Fruit fly (Drosophila melanogaster): ENCODE data around the gene CG12375.
A peak's percentile ranks its signal among the peaks of the same experiment; 100 is the strongest.

DNA sequence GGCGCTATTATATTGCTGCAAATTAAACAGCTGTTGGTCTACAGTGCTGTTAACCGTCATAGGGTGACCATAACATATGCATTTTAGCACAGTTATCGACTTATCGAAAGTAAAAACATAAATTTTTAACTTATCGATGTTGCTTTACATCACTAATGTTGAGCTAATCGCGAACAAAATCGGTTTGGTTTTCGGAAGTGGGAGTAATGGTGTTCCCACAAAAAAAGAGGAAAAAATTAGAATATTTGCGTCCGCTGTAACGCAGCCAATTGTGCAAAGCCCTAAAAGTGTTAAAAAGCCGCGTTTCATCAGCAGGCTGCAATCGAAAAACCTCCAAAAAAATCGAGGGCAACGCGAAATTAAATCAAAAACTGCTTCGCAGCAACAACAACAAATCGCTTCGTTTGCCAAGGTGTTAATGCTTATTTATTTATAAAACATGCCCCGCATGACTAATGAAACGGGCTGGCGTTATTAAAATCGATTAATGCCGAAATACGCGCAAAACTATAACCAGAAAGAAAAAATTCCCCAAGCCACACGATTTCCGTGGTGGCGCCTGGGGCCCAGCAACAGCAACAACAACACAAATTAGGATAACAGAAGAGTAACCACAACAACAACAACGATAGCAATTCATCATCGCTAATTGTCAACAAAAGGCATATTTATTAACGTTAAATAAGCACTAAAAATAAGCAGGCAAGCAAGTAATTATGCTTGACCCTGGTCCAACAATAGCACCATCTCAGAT lies at the start of gene CG12375, which contains the start of gene CG8668:
- TF ChIP-seq Ets98B (GFP tag; IDR thresholded peaks at IDR 0.05): no peak
- TF ChIP-seq CG4496 (GFP tag; IDR thresholded peaks at IDR 0.05): peak; percentile 46; the same call in 2 of the 3 replicates
- TF ChIP-seq CG13204 (GFP tag; optimal IDR thresholded peaks at IDR 0.05): no peak
- no peak for TF ChIP-seq D1 (tag; optimal IDR thresholded peaks at IDR 0.05)
- TF ChIP-seq Pif1B (GFP tag; optimal IDR thresholded peaks at IDR 0.05): no peak
- TF ChIP-seq Pif1A (GFP tag; optimal IDR thresholded peaks at IDR 0.05): no peak
- TF ChIP-seq EcR (GFP tag; optimal IDR thresholded peaks at IDR 0.05): peak; percentile 32
- no peak for TF ChIP-seq CG34367 (tag; optimal IDR thresholded peaks at IDR 0.05)
- TF ChIP-seq CG32121 (GFP tag; IDR thresholded peaks at IDR 0.05): no peak
- TF ChIP-seq CG8159 (tag; optimal IDR thresholded peaks at IDR 0.05): no peak
- TF ChIP-seq CG15710 (tag; optimal IDR thresholded peaks at IDR 0.05): no peak
- no peak for TF ChIP-seq CG10348 (GFP tag; IDR thresholded peaks at IDR 0.05)
- 0 out of 2 replicates have a peak, but pooled peaks have one; percentile 6 for TF ChIP-seq CG12605 (GFP tag; IDR thresholded peaks at IDR 0.05)
- no peak for TF ChIP-seq CG14655 (GFP tag; optimal IDR thresholded peaks at IDR 0.05)
